Fruit fly (Drosophila melanogaster): Measurements from ENCODE around the gene dsb.
A peak's percentile ranks its signal among the peaks of the same experiment; 100 is the strongest.

The dsb gene

dm6 chr3L:1876215-1876625 is 33.8 kb downstream of the dsb start, which contains the start of gene dre4 (continued):
- peak; percentile 58; the same call in 2 of the 3 replicates for TF ChIP-seq tgo (GFP tag; IDR thresholded peaks at IDR 0.05)
- TF ChIP-seq scrt (GFP tag; optimal IDR thresholded peaks at IDR 0.05) = peak; percentile 32
- peak; percentile 53 for TF ChIP-seq CG13424 (tag; optimal IDR thresholded peaks at IDR 0.05)
- peak; percentile 81 for TF ChIP-seq gro (GFP tag; optimal IDR thresholded peaks at IDR 0.05)
- TF ChIP-seq CG10431 (GFP tag; optimal IDR thresholded peaks at IDR 0.05) = no peak
- 0 out of 2 replicates have a peak, but pooled peaks have one; percentile 56 for TF ChIP-seq dati (GFP tag; IDR thresholded peaks at IDR 0.05)
- no peak for TF ChIP-seq jigr1 (GFP tag; IDR thresholded peaks at IDR 0.05)
- TF ChIP-seq NC2β (GFP tag; optimal IDR thresholded peaks at IDR 0.05) = peak; percentile 81
- TF ChIP-seq Antp (GFP tag; optimal IDR thresholded peaks at IDR 0.05) = peak; percentile 28
- TF ChIP-seq Elba2 (GFP tag; optimal IDR thresholded peaks at IDR 0.05) = peak; percentile 67
- TF ChIP-seq sd (tag; optimal IDR thresholded peaks at IDR 0.05) = peak; percentile 96
- TF ChIP-seq CG10959 (GFP tag; IDR thresholded peaks at IDR 0.05) = peak; percentile 31; the same call in 1 of the 2 replicates
- peak; percentile 65 for TF ChIP-seq Camta (GFP tag; optimal IDR thresholded peaks at IDR 0.05)
- no peak for TF ChIP-seq CG17568 (GFP tag; optimal IDR thresholded peaks at IDR 0.05)
- TF ChIP-seq Atf6 (GFP tag; IDR thresholded peaks at IDR 0.05) = peak; percentile 35
- peak; percentile 66 for TF ChIP-seq shn (GFP tag; optimal IDR thresholded peaks at IDR 0.05)
- peak; percentile 40 for TF ChIP-seq ab (GFP tag; optimal IDR thresholded peaks at IDR 0.05)
- TF ChIP-seq CG7839 (tag; optimal IDR thresholded peaks at IDR 0.05) = peak; percentile 76
- TF ChIP-seq CG4360 (GFP tag; IDR thresholded peaks at IDR 0.05) = no peak
- peak; percentile 10 for TF ChIP-seq CG12299 (tag; optimal IDR thresholded peaks at IDR 0.05)
- TF ChIP-seq CG10462 (GFP tag; optimal IDR thresholded peaks at IDR 0.05) = peak; percentile 57
- TF ChIP-seq wdn (GFP tag; IDR thresholded peaks at IDR 0.05) = 0 out of 2 replicates have a peak, but pooled peaks have one; percentile 33
- TF ChIP-seq NK7.1 (GFP tag; optimal IDR thresholded peaks at IDR 0.05) = peak; percentile 21
- TF ChIP-seq HLH3B (GFP tag; IDR thresholded peaks at IDR 0.05) = peak; percentile 61
- peak; percentile 66 for TF ChIP-seq CG13287 (GFP tag; IDR thresholded peaks at IDR 0.05; ENCODE audit: partially characterized antibody)
- TF ChIP-seq CG12659 (GFP tag; optimal IDR thresholded peaks at IDR 0.05) = peak; percentile 86
- no peak for TF ChIP-seq CG6175 (GFP tag; IDR thresholded peaks at IDR 0.05)
- 0 out of 3 replicates have a peak, but pooled peaks have one; percentile 29 for TF ChIP-seq CG3726 (GFP tag; IDR thresholded peaks at IDR 0.05)
- peak; percentile 57 for TF ChIP-seq run (tag; optimal IDR thresholded peaks at IDR 0.05)
- no peak for TF ChIP-seq Deaf1 (tag; optimal IDR thresholded peaks at IDR 0.05)
- peak; percentile 43 for TF ChIP-seq CG12942 (GFP tag; optimal IDR thresholded peaks at IDR 0.05)
- TF ChIP-seq CG12104 (GFP tag; optimal IDR thresholded peaks at IDR 0.05) = peak; percentile 9
- TF ChIP-seq CG4404 (GFP tag; IDR thresholded peaks at IDR 0.05) = no peak
- TF ChIP-seq CG14667 (GFP tag; IDR thresholded peaks at IDR 0.05) = 0 out of 2 replicates have a peak, but pooled peaks have one; percentile 35
- TF ChIP-seq tll (GFP tag; optimal IDR thresholded peaks at IDR 0.05) = no peak
- TF ChIP-seq CG9876 (GFP tag; optimal IDR thresholded peaks at IDR 0.05) = peak; percentile 18

dm6 chr3L:1869719-1870118 is 40.3 kb downstream of the dsb start, which contains the start of gene CG13924:
CG13924 (plus strand) TSS chr3L:1870019.
- TF ChIP-seq CG30403 (GFP tag; optimal IDR thresholded peaks at IDR 0.05) (no peak), PHDP (tag; optimal IDR thresholded peaks at IDR 0.05) (no peak), ato (GFP tag; IDR thresholded peaks at IDR 0.05; ENCODE audit: partially characterized antibody) (no peak), CG4360 (GFP tag; IDR thresholded peaks at IDR 0.05) (no peak), Asciz (GFP tag; optimal IDR thresholded peaks at IDR 0.05) (no peak), Sox102F (GFP tag; optimal IDR thresholded peaks at IDR 0.05) (no peak), CG7839 (tag; optimal IDR thresholded peaks at IDR 0.05) (no peak), esg (GFP tag; conservative IDR thresholded peaks at IDR 0.05) (no peak), CG18599 (GFP tag; optimal IDR thresholded peaks at IDR 0.05) (no peak), CG14441 (GFP tag; IDR thresholded peaks at IDR 0.05) (no peak), sim (GFP tag; IDR thresholded peaks at IDR 0.05) (no peak), CG17568 (GFP tag; optimal IDR thresholded peaks at IDR 0.05) (no peak), Optix (GFP tag; IDR thresholded peaks at IDR 0.05) (no peak), Rx (GFP tag; IDR thresholded peaks at IDR 0.05) (no peak), CG16813 (GFP tag; IDR thresholded peaks at IDR 0.05; ENCODE audit: partially characterized antibody) (no peak), sr (GFP tag; IDR thresholded peaks at IDR 0.05) (no peak), exex (tag; optimal IDR thresholded peaks at IDR 0.05) (no peak), amos (GFP tag; IDR thresholded peaks at IDR 0.05; ENCODE audit: partially characterized antibody) (no peak), CG1647 (GFP tag; optimal IDR thresholded peaks at IDR 0.05) (no peak)

Measured in whole organism, embryonic.